Fruit fly (Drosophila melanogaster) whole organism, pupa: ENCODE results near the gene Claspin.

Experiments
- CG10348 ChIP-seq: fragments of 200-800 bp; sonication (Bioruptor generic); IDR thresholded peaks from 2 replicates; pipeline ENCODE4 v1.3.6; 2022; ENCODE audit warnings: missing biosample characterization, missing genetic modification characterization
- CG13204 ChIP-seq: fragments of 200-800 bp; sonication (Bioruptor generic); optimal IDR thresholded peaks from 2 replicates; lab custom pipeline; 2018; ENCODE audit warnings: missing biosample characterization, mild to moderate bottlenecking, missing genetic modification characterization, moderate library complexity
- CG15710 ChIP-seq: fragments of 200-800 bp; sonication (Bioruptor generic); optimal IDR thresholded peaks from 2 replicates; lab custom pipeline; 2018; ENCODE audit warnings: missing biosample characterization, mild to moderate bottlenecking, missing genetic modification characterization, moderate library complexity
- CG17806 ChIP-seq: fragments of 200-800 bp; sonication (Bioruptor generic); optimal IDR thresholded peaks from 2 replicates; lab custom pipeline; 2018; ENCODE audit warnings: missing biosample characterization, mild to moderate bottlenecking, missing genetic modification characterization, moderate library complexity
- CG8159 ChIP-seq: fragments of 200-800 bp; sonication (Bioruptor generic); optimal IDR thresholded peaks from 3 replicates; lab custom pipeline; 2018; ENCODE audit warnings: missing biosample characterization, mild to moderate bottlenecking, missing genetic modification characterization, moderate library complexity
- EcR ChIP-seq: fragments of 200-800 bp; sonication (Bioruptor generic); optimal IDR thresholded peaks from 3 replicates; lab custom pipeline; 2019; ENCODE audit warnings: missing biosample characterization, missing genetic modification characterization, mild to moderate bottlenecking, moderate library complexity, missing genetic modification reagents
- Ets98B ChIP-seq: fragments of 200-800 bp; sonication (Bioruptor generic); IDR thresholded peaks from 2 replicates; pipeline ENCODE4 v1.3.6; 2022; ENCODE audit warnings: missing biosample characterization, missing genetic modification characterization
- Pif1A ChIP-seq: fragments of 200-800 bp; sonication (Bioruptor generic); optimal IDR thresholded peaks from 3 replicates; lab custom pipeline; 2016; ENCODE audit warnings: missing biosample characterization, missing genetic modification characterization
- Snoo ChIP-seq: fragments of 200-800 bp; sonication (Bioruptor generic); optimal IDR thresholded peaks from 3 replicates; lab custom pipeline; 2017; ENCODE audit warnings: missing biosample characterization, mild to moderate bottlenecking, missing genetic modification characterization, inconsistent platforms

- TF ChIP-seq EcR (no peak), CG17806 (tag; lab: Kevin White, UChicago) (no peak), CG10348 (no peak), Snoo (no peak), Pif1A (GFP tag; lab: Kevin White, UChicago) (no peak), CG8159 (no peak), CG13204 (GFP tag; lab: Kevin White, UChicago) (no peak), CG15710 (tag; lab: Kevin White, UChicago) (no peak), Ets98B (GFP tag; lab: Robert Waterston, UW) (no peak)
Observed at dm6 chr3L:4293711-4294110, 19.6 kb upstream of the Claspin start.
